Fruit fly (Drosophila melanogaster): ENCODE results near the gene Rac2.

Rac2 gene

dm6 chr3L:7433325-7433827, 1.6 kb downstream of the Rac2 start (continued):
- peak; percentile 10 for TF ChIP-seq CG4424 (GFP tag; optimal IDR thresholded peaks at IDR 0.05)
- TF ChIP-seq CG17328 (GFP tag; IDR thresholded peaks at IDR 0.05), result peak; percentile 20; the same call in 1 of the 2 replicates
- TF ChIP-seq crp (GFP tag; optimal IDR thresholded peaks at IDR 0.05), result no peak
- peak; percentile 57; the same call in 1 of the 3 replicates for TF ChIP-seq CG2199 (GFP tag; IDR thresholded peaks at IDR 0.05)
- TF ChIP-seq CG4730 (GFP tag; IDR thresholded peaks at IDR 0.05), result no peak; the same call in 1 of the 2 replicates
- no peak for TF ChIP-seq luna (GFP tag; optimal IDR thresholded peaks at IDR 0.05)
- peak; percentile 54 for TF ChIP-seq nom (GFP tag; optimal IDR thresholded peaks at IDR 0.05)
- TF ChIP-seq CG18619 (GFP tag; optimal IDR thresholded peaks at IDR 0.05), result peak; percentile 9
- no peak for TF ChIP-seq ATbp (GFP tag; optimal IDR thresholded peaks at IDR 0.05)
- peak; percentile 10; the same call in 1 of the 3 replicates for TF ChIP-seq CG6791 (GFP tag; IDR thresholded peaks at IDR 0.05; ENCODE audit: partially characterized antibody)
- TF ChIP-seq CG17829 (tag; optimal IDR thresholded peaks at IDR 0.05), result no peak
- TF ChIP-seq sima (GFP tag; optimal IDR thresholded peaks at IDR 0.05), result no peak
- no peak for TF ChIP-seq CG13775 (GFP tag; optimal IDR thresholded peaks at IDR 0.05)
- TF ChIP-seq ssp (GFP tag; IDR thresholded peaks at IDR 0.05), result no peak
- TF ChIP-seq fd96Cb (tag; optimal IDR thresholded peaks at IDR 0.05), result peak; percentile 2
- no peak for TF ChIP-seq fd102C (GFP tag; optimal IDR thresholded peaks at IDR 0.05)
- no peak for TF ChIP-seq CG7928 (GFP tag; optimal IDR thresholded peaks at IDR 0.05)
- TF ChIP-seq Dip2 (GFP tag; IDR thresholded peaks at IDR 0.05), result no peak
- no peak for TF ChIP-seq ken (GFP tag; IDR thresholded peaks at IDR 0.05)
- peak; percentile 34; the same call in 1 of the 2 replicates for TF ChIP-seq Adf1 (GFP tag; IDR thresholded peaks at IDR 0.05)
- TF ChIP-seq kni (GFP tag; optimal IDR thresholded peaks at IDR 0.05), result no peak
- TF ChIP-seq CG10431 (GFP tag; optimal IDR thresholded peaks at IDR 0.05), result no peak
- no peak for TF ChIP-seq maf-S (GFP tag; optimal IDR thresholded peaks at IDR 0.05)
- TF ChIP-seq CG1602 (GFP tag; optimal IDR thresholded peaks at IDR 0.05), result no peak
- no peak; the same call in 1 of the 2 replicates for TF ChIP-seq CG13287 (GFP tag; IDR thresholded peaks at IDR 0.05; ENCODE audit: partially characterized antibody)
- no peak for TF ChIP-seq Stat92E (GFP tag; optimal IDR thresholded peaks at IDR 0.05)
- TF ChIP-seq C15 (GFP tag; IDR thresholded peaks at IDR 0.05), result no peak
- peak; percentile 42 for TF ChIP-seq grau (tag; optimal IDR thresholded peaks at IDR 0.05)
- TF ChIP-seq CG32532 (GFP tag; IDR thresholded peaks at IDR 0.05), result peak; percentile 61; the same call in 1 of the 2 replicates
- no peak for TF ChIP-seq Sox100B (GFP tag; optimal IDR thresholded peaks at IDR 0.05)
- TF ChIP-seq ci (GFP tag; IDR thresholded peaks at IDR 0.05), result no peak; the same call in 1 of the 3 replicates
- no peak for TF ChIP-seq org-1 (GFP tag; optimal IDR thresholded peaks at IDR 0.05)
- no peak for TF ChIP-seq CG11398 (GFP tag; optimal IDR thresholded peaks at IDR 0.05)
- TF ChIP-seq Awh (GFP tag; IDR thresholded peaks at IDR 0.05), result no peak
- TF ChIP-seq Fer1 (GFP tag; optimal IDR thresholded peaks at IDR 0.05), result no peak
- no peak for TF ChIP-seq CG11093 (GFP tag; IDR thresholded peaks at IDR 0.05)
- TF ChIP-seq B-H1 (GFP tag; IDR thresholded peaks at IDR 0.05), result no peak
- TF ChIP-seq prd (optimal IDR thresholded peaks at IDR 0.05), result no peak
- TF ChIP-seq prd (GFP tag; IDR thresholded peaks at IDR 0.05), result peak; percentile 14; the same call in 1 of the 3 replicates
- TF ChIP-seq CG10565 (GFP tag; optimal IDR thresholded peaks at IDR 0.05), result no peak
- peak; percentile 13 for TF ChIP-seq CG13424 (tag; optimal IDR thresholded peaks at IDR 0.05)
- TF ChIP-seq CG9727 (GFP tag; optimal IDR thresholded peaks at IDR 0.05), result peak; percentile 9
- TF ChIP-seq Lhr (GFP tag; optimal IDR thresholded peaks at IDR 0.05), result no peak
- no peak for TF ChIP-seq hth (optimal IDR thresholded peaks at IDR 0.05)
- TF ChIP-seq ham (GFP tag; IDR thresholded peaks at IDR 0.05), result no peak
- no peak for TF ChIP-seq da (GFP tag; optimal IDR thresholded peaks at IDR 0.05)
- peak; percentile 56 for TF ChIP-seq CG18262 (tag; optimal IDR thresholded peaks at IDR 0.05)
- no peak for TF ChIP-seq cas (GFP tag; IDR thresholded peaks at IDR 0.05)
- no peak for TF ChIP-seq CG2116 (GFP tag; optimal IDR thresholded peaks at IDR 0.05)
- no peak; the same call in 1 of the 2 replicates for TF ChIP-seq GATAe (GFP tag; conservative IDR thresholded peaks at IDR 0.05)
- no peak for TF ChIP-seq Rx (GFP tag; IDR thresholded peaks at IDR 0.05)

Measured in whole organism, embryonic.